Fruit fly (Drosophila melanogaster): ENCODE measurements around the gene Lim3.

Gene Lim3

dm6 chr2L:19064706-19065105 lies 43.5 kb downstream of the Lim3 start, which contains the start of gene CG17343:
TSS of gene CG17343 (plus strand) at chr2L:19064929.
- no peak for TF ChIP-seq CG34367 (tag; optimal IDR thresholded peaks at IDR 0.05)
- TF ChIP-seq Pif1A (GFP tag; optimal IDR thresholded peaks at IDR 0.05), result no peak

dm6 chr2L:19063090-19063692 lies 45.0 kb downstream of the Lim3 start, which contains the start of gene Dus4:
TSS of gene Dus4 (plus strand) at chr2L:19063295.
- TF ChIP-seq fd96Ca (GFP tag; IDR thresholded peaks at IDR 0.05) (no peak), D1 (tag; optimal IDR thresholded peaks at IDR 0.05) (no peak), Ets98B (GFP tag; IDR thresholded peaks at IDR 0.05) (no peak), CG34367 (tag; optimal IDR thresholded peaks at IDR 0.05) (no peak), CG8159 (tag; optimal IDR thresholded peaks at IDR 0.05) (no peak), CG17806 (tag; optimal IDR thresholded peaks at IDR 0.05) (no peak), CG15710 (tag; optimal IDR thresholded peaks at IDR 0.05) (no peak), gl (tag; optimal IDR thresholded peaks at IDR 0.05) (no peak)

- TF ChIP-seq CG14655 (GFP tag; optimal IDR thresholded peaks at IDR 0.05), result no peak
- TF ChIP-seq Ets98B (GFP tag; IDR thresholded peaks at IDR 0.05), result peak; percentile 69
- TF ChIP-seq CG8301 (tag; optimal IDR thresholded peaks at IDR 0.05), result no peak
- no peak for TF ChIP-seq CG13204 (GFP tag; optimal IDR thresholded peaks at IDR 0.05)
- peak; percentile 69 for TF ChIP-seq CG32121 (GFP tag; IDR thresholded peaks at IDR 0.05)
- TF ChIP-seq CG15710 (tag; optimal IDR thresholded peaks at IDR 0.05), result no peak
- no peak for TF ChIP-seq EcR (GFP tag; optimal IDR thresholded peaks at IDR 0.05)
- peak; percentile 50 for TF ChIP-seq CG17806 (tag; optimal IDR thresholded peaks at IDR 0.05)
- TF ChIP-seq CG12605 (GFP tag; IDR thresholded peaks at IDR 0.05), result no peak
- no peak for TF ChIP-seq Pif1B (GFP tag; optimal IDR thresholded peaks at IDR 0.05)
- TF ChIP-seq CG9948 (tag; optimal IDR thresholded peaks at IDR 0.05), result peak; percentile 40
- peak; percentile 53 for TF ChIP-seq CG8159 (tag; optimal IDR thresholded peaks at IDR 0.05)
- TF ChIP-seq gl (tag; optimal IDR thresholded peaks at IDR 0.05), result no peak
- peak; percentile 38; the same call in 1 of the 3 replicates for TF ChIP-seq CG4496 (GFP tag; IDR thresholded peaks at IDR 0.05)
- peak; percentile 1 for TF ChIP-seq CG34367 (tag; optimal IDR thresholded peaks at IDR 0.05)
- TF ChIP-seq Snoo (tag; optimal IDR thresholded peaks at IDR 0.05), result no peak
- TF ChIP-seq rn (GFP tag; IDR thresholded peaks at IDR 0.05), result no peak
- no peak for TF ChIP-seq CG10348 (GFP tag; IDR thresholded peaks at IDR 0.05)
- TF ChIP-seq fd96Ca (GFP tag; IDR thresholded peaks at IDR 0.05), result 0 out of 3 replicates have a peak, but pooled peaks have one; percentile 5
Observed at dm6 chr2L:19058916-19059315, 49.3 kb downstream of the Lim3 start, which contains the start of gene Phlpp. TSS of gene Phlpp (plus strand) at chr2L:19059129.

dm6 chr2L:19057799-19058198 lies 50.4 kb downstream of the Lim3 start:
- TF ChIP-seq Pif1B (GFP tag; optimal IDR thresholded peaks at IDR 0.05), result no peak
- TF ChIP-seq Ets98B (GFP tag; IDR thresholded peaks at IDR 0.05), result no peak
- TF ChIP-seq CG8301 (tag; optimal IDR thresholded peaks at IDR 0.05), result no peak
- no peak for TF ChIP-seq CG12605 (GFP tag; IDR thresholded peaks at IDR 0.05)
- no peak for TF ChIP-seq CG34367 (tag; optimal IDR thresholded peaks at IDR 0.05)
- no peak for TF ChIP-seq CG17806 (tag; optimal IDR thresholded peaks at IDR 0.05)
- TF ChIP-seq Pif1A (GFP tag; optimal IDR thresholded peaks at IDR 0.05), result no peak
- no peak for TF ChIP-seq D1 (tag; optimal IDR thresholded peaks at IDR 0.05)
- TF ChIP-seq CG8159 (tag; optimal IDR thresholded peaks at IDR 0.05), result no peak
- no peak for TF ChIP-seq CG14655 (GFP tag; optimal IDR thresholded peaks at IDR 0.05)
- no peak for TF ChIP-seq Snoo (tag; optimal IDR thresholded peaks at IDR 0.05)
- TF ChIP-seq CG15710 (tag; optimal IDR thresholded peaks at IDR 0.05), result no peak
- no peak for TF ChIP-seq CG10348 (GFP tag; IDR thresholded peaks at IDR 0.05)
- no peak for TF ChIP-seq CG13204 (GFP tag; optimal IDR thresholded peaks at IDR 0.05)
- no peak for TF ChIP-seq fd96Ca (GFP tag; IDR thresholded peaks at IDR 0.05)
- no peak for TF ChIP-seq rn (GFP tag; IDR thresholded peaks at IDR 0.05)
- no peak for TF ChIP-seq CG4496 (GFP tag; IDR thresholded peaks at IDR 0.05)
- no peak for TF ChIP-seq EcR (GFP tag; optimal IDR thresholded peaks at IDR 0.05)

- no peak for TF ChIP-seq CG4496 (GFP tag; IDR thresholded peaks at IDR 0.05)
- TF ChIP-seq Snoo (tag; optimal IDR thresholded peaks at IDR 0.05), result no peak
- TF ChIP-seq CG10348 (GFP tag; IDR thresholded peaks at IDR 0.05), result no peak
- no peak for TF ChIP-seq CG17806 (tag; optimal IDR thresholded peaks at IDR 0.05)
- TF ChIP-seq CG8159 (tag; optimal IDR thresholded peaks at IDR 0.05), result no peak
- no peak for TF ChIP-seq Ets98B (GFP tag; IDR thresholded peaks at IDR 0.05)
- TF ChIP-seq Pif1A (GFP tag; optimal IDR thresholded peaks at IDR 0.05), result no peak
- no peak for TF ChIP-seq D1 (tag; optimal IDR thresholded peaks at IDR 0.05)
- TF ChIP-seq CG15710 (tag; optimal IDR thresholded peaks at IDR 0.05), result no peak
- TF ChIP-seq EcR (GFP tag; optimal IDR thresholded peaks at IDR 0.05), result no peak
- no peak for TF ChIP-seq CG9948 (tag; optimal IDR thresholded peaks at IDR 0.05)
- no peak for TF ChIP-seq CG14655 (GFP tag; optimal IDR thresholded peaks at IDR 0.05)
Observed at dm6 chr2L:19054516-19054887, 53.7 kb downstream of the Lim3 start.

- TF ChIP-seq Pif1A (GFP tag; optimal IDR thresholded peaks at IDR 0.05) (no peak), gl (tag; optimal IDR thresholded peaks at IDR 0.05) (no peak), CG9948 (tag; optimal IDR thresholded peaks at IDR 0.05) (no peak), CG4496 (GFP tag; IDR thresholded peaks at IDR 0.05) (peak; percentile 31; the same call in 2 of the 3 replicates), D1 (tag; optimal IDR thresholded peaks at IDR 0.05) (no peak)
Observed at dm6 chr2L:19053860-19054515, 54.2 kb downstream of the Lim3 start, which contains the start of gene CG10492. TSS of gene CG10492 (plus strand) at chr2L:19054078.

All from whole organism, pupa.